Fruit fly (Drosophila melanogaster) whole organism, pupa: ENCODE data around the gene Dyro.

Experiments used
- CG10348 ChIP-seq: fragments of 200-800 bp; sonication (Bioruptor generic); IDR thresholded peaks from 2 replicates; pipeline ENCODE4 v1.3.6; 2022; ENCODE audit warnings: missing biosample characterization, missing genetic modification characterization
- CG12605 ChIP-seq: fragments of 200-800 bp; sonication (Bioruptor generic); IDR thresholded peaks from 2 replicates; pipeline ENCODE4 v1.3.6; 2022; ENCODE audit warnings: missing biosample characterization, missing genetic modification characterization
- CG13204 ChIP-seq: fragments of 200-800 bp; sonication (Bioruptor generic); optimal IDR thresholded peaks from 2 replicates; lab custom pipeline; 2018; ENCODE audit warnings: missing biosample characterization, mild to moderate bottlenecking, missing genetic modification characterization, moderate library complexity
- CG14655 ChIP-seq: fragments of 200-800 bp; sonication (Bioruptor generic); optimal IDR thresholded peaks from 3 replicates; lab custom pipeline; 2017; ENCODE audit warnings: mild to moderate bottlenecking, missing biosample characterization, missing genetic modification reagents, missing genetic modification characterization
- CG15710 ChIP-seq: fragments of 200-800 bp; sonication (Bioruptor generic); optimal IDR thresholded peaks from 2 replicates; lab custom pipeline; 2018; ENCODE audit warnings: missing biosample characterization, mild to moderate bottlenecking, missing genetic modification characterization, moderate library complexity
- CG17806 ChIP-seq: fragments of 200-800 bp; sonication (Bioruptor generic); optimal IDR thresholded peaks from 2 replicates; lab custom pipeline; 2018; ENCODE audit warnings: missing biosample characterization, mild to moderate bottlenecking, missing genetic modification characterization, moderate library complexity
- CG32121 ChIP-seq: fragments of 200-800 bp; sonication (Bioruptor generic); IDR thresholded peaks from 2 replicates; pipeline ENCODE4 v1.3.6; 2022; ENCODE audit warnings: missing biosample characterization, missing genetic modification characterization
- CG34367 ChIP-seq: fragments of 200-800 bp; sonication (Bioruptor generic); optimal IDR thresholded peaks from 2 replicates; lab custom pipeline; 2018; ENCODE audit warnings: missing biosample characterization, mild to moderate bottlenecking, missing genetic modification characterization
- CG4496 ChIP-seq: fragments of 200-800 bp; sonication (Bioruptor generic); IDR thresholded peaks from 3 replicates; pipeline ENCODE4 v1.3.6; 2022; ENCODE audit warnings: missing biosample characterization, missing genetic modification characterization
- CG8159 ChIP-seq: fragments of 200-800 bp; sonication (Bioruptor generic); optimal IDR thresholded peaks from 3 replicates; lab custom pipeline; 2018; ENCODE audit warnings: missing biosample characterization, mild to moderate bottlenecking, missing genetic modification characterization, moderate library complexity
- CG8301 ChIP-seq: fragments of 200-800 bp; sonication (Bioruptor generic); optimal IDR thresholded peaks from 2 replicates; lab custom pipeline; 2018; ENCODE audit warnings: missing biosample characterization, mild to moderate bottlenecking, missing genetic modification characterization
- CG9948 ChIP-seq: fragments of 200-800 bp; sonication (Bioruptor generic); optimal IDR thresholded peaks from 2 replicates; lab custom pipeline; 2018; ENCODE audit warnings: missing biosample characterization, mild to moderate bottlenecking, missing genetic modification characterization, moderate library complexity
- D1 ChIP-seq: fragments of 200-800 bp; sonication (Bioruptor generic); optimal IDR thresholded peaks from 2 replicates; lab custom pipeline; 2018; ENCODE audit warnings: missing biosample characterization, mild to moderate bottlenecking, missing genetic modification characterization, moderate library complexity
- EcR ChIP-seq: fragments of 200-800 bp; sonication (Bioruptor generic); optimal IDR thresholded peaks from 3 replicates; lab custom pipeline; 2019; ENCODE audit warnings: missing biosample characterization, missing genetic modification characterization, mild to moderate bottlenecking, moderate library complexity, missing genetic modification reagents
- Ets98B ChIP-seq: fragments of 200-800 bp; sonication (Bioruptor generic); IDR thresholded peaks from 2 replicates; pipeline ENCODE4 v1.3.6; 2022; ENCODE audit warnings: missing biosample characterization, missing genetic modification characterization
- Pif1A ChIP-seq: fragments of 200-800 bp; sonication (Bioruptor generic); optimal IDR thresholded peaks from 3 replicates; lab custom pipeline; 2016; ENCODE audit warnings: missing biosample characterization, missing genetic modification characterization
- Pif1B ChIP-seq: fragments of 200-800 bp; sonication (Bioruptor generic); optimal IDR thresholded peaks from 3 replicates; lab custom pipeline; 2016; ENCODE audit warnings: missing biosample characterization, missing genetic modification characterization
- Snoo ChIP-seq: fragments of 200-800 bp; sonication (Bioruptor generic); optimal IDR thresholded peaks from 3 replicates; lab custom pipeline; 2017; ENCODE audit warnings: missing biosample characterization, mild to moderate bottlenecking, missing genetic modification characterization, inconsistent platforms
- fd96Ca ChIP-seq: fragments of 200-800 bp; sonication (Bioruptor generic); IDR thresholded peaks from 3 replicates; pipeline ENCODE4 v1.3.6; 2022; ENCODE audit warnings: missing biosample characterization, missing genetic modification characterization
- gl ChIP-seq: fragments of 200-800 bp; sonication (Bioruptor generic); optimal IDR thresholded peaks from 2 replicates; lab custom pipeline; 2018; ENCODE audit warnings: missing biosample characterization, mild to moderate bottlenecking, missing genetic modification characterization
- rn ChIP-seq: fragments of 200-800 bp; sonication (Bioruptor generic); IDR thresholded peaks from 2 replicates; pipeline ENCODE4 v1.3.6; 2022; ENCODE audit warnings: missing biosample characterization, missing genetic modification characterization

Dyro gene

DNA sequence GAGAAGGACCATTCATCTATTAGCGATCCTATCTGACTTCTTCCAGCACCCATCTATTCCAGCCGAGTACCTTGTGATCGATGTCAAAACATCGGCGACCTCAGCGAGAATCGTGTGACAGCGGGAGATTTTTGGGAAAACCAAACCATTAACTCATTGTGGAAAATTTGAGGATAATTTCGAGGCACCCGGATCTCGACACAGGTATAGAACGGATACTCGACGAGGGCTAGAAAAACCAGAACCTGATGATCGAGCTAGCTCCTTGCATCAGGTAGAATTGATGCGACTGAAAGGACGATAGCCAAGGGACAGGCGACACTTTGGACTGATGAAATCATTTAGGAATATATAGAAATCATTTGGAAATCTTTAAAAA lies 52.4 kb downstream of the Dyro start:
- TF ChIP-seq CG8159 (tag; lab: Kevin White, UChicago), result no peak
- TF ChIP-seq Pif1B (GFP tag; lab: Kevin White, UChicago), result no peak
- TF ChIP-seq Ets98B (GFP tag; lab: Robert Waterston, UW), result no peak
- no peak for TF ChIP-seq CG32121 (GFP tag; lab: Robert Waterston, UW)
- no peak for TF ChIP-seq CG13204
- TF ChIP-seq CG8301, result no peak
- no peak for TF ChIP-seq CG9948 (tag; lab: Kevin White, UChicago)

DNA sequence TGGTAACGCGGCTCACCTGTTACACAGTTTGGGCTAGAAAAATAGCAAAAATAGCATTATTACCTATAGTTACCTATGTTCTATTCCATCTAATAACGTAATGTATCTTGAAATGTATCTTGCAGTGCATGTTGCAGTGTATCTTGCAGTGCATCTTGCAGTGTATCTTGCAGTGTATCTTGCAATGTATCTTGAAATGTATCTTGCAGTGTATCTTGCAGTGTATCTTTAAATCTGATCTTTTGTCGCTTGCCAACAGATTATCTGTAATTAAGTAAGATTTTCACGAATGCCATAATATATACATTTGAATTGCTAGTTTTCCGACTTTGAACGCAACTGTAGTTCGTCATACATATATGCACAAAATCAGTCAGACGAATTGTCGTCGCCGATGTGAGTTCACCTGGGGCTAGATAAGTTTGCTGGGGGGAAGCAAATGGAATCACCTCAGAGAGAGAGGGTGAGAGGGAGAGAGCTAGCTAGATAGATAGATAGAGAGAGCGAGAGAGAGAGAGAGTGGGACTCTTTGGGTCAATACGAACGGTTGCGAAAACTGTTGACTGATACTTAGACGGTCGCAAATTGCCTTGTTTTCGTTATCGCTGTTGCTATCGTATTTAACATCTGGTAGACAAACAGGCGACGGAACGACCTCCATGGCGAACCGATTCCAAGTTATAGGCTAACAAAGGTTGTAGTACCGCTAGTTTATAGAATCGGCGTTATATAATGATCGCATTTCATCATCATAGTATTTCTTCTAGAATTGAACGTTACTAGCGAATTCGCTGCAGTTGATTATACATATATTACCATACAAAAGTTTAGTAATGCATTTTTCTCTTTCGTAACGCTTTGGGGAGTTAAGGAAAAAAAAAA lies 53.1 kb downstream of the Dyro start:
- TF ChIP-seq CG14655 (GFP tag; lab: Kevin White, UChicago) (peak; percentile 50), CG12605 (GFP tag; lab: Robert Waterston, UW) (no peak), Pif1B (GFP tag; lab: Kevin White, UChicago) (no peak), CG34367 (no peak), Snoo (tag; lab: Kevin White, UChicago) (no peak), fd96Ca (peak; percentile 48; the same call in 2 of the 3 replicates), gl (tag; lab: Kevin White, UChicago) (no peak), CG15710 (no peak), Pif1A (GFP tag; lab: Kevin White, UChicago) (no peak), CG4496 (GFP tag; lab: Robert Waterston, UW) (peak; percentile 12; the same call in 1 of the 3 replicates), CG32121 (GFP tag; lab: Robert Waterston, UW) (peak; percentile 51), CG10348 (GFP tag; lab: Robert Waterston, UW) (no peak), CG17806 (tag; lab: Kevin White, UChicago) (no peak), D1 (tag; lab: Kevin White, UChicago) (no peak), CG13204 (no peak), CG8159 (tag; lab: Kevin White, UChicago) (peak; percentile 42), Ets98B (GFP tag; lab: Robert Waterston, UW) (peak; percentile 59), CG8301 (no peak), EcR (GFP tag; lab: Kevin White, UChicago) (no peak), CG9948 (tag; lab: Kevin White, UChicago) (no peak), rn (GFP tag; lab: Robert Waterston, UW) (no peak)

DNA sequence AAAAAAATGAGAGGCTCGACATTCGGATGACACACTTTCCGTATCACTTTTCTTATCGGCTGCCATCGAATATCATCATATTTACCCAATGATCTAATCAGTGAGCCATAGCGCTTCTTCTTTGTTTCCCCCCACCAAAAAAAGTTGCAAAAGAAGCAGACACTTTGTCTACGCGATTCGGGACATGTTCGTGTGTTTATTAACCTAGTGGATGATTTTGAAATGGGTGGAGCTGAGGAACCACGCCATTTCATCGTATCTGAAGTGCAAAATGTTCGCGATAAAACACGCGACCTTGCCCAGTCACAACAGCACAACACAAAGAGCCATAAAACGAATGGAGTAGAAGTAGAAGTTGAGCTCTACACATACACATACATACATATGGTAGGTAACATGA lies 53.8 kb downstream of the Dyro start:
- peak; percentile 64 for TF ChIP-seq EcR (GFP tag; lab: Kevin White, UChicago)
- TF ChIP-seq CG13204, result no peak
- no peak for TF ChIP-seq CG9948 (tag; lab: Kevin White, UChicago)
- TF ChIP-seq CG8159 (tag; lab: Kevin White, UChicago), result no peak
- no peak for TF ChIP-seq D1 (tag; lab: Kevin White, UChicago)
- no peak for TF ChIP-seq CG32121 (GFP tag; lab: Robert Waterston, UW)

DNA sequence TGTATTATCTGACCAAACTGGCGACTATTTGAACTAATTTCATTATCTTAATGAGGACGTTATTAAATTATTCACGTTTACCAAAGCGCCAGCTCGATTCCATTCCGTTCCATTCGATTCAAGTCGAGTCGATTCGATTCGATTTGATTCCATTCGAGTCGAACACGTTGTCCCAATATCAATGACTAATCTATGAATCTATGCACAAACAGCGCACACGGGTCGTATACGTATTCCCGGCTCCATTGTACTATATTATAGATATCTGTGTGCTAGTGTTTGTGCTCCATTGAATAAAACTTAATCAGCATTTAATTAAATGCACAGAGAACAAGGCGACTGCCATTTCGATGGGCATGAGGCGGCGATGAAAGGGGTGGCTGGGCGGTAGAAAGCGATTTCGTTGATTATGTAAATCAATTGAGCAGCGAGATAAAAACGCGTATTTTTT lies 56.5 kb downstream of the Dyro start:
- TF ChIP-seq CG4496 (GFP tag; lab: Robert Waterston, UW), result no peak; the same call in 2 of the 3 replicates
- TF ChIP-seq gl (tag; lab: Kevin White, UChicago), result no peak
- no peak for TF ChIP-seq CG17806 (tag; lab: Kevin White, UChicago)
- TF ChIP-seq, all 21 proteins: peak for 0
